Worm (Caenorhabditis elegans) whole organism, L2 larva: ENCODE results near the gene clec-175.

Source experiments
- C34F6.9 ChIP-seq: fragments of 150-350 bp; optimal IDR thresholded peaks from 2 replicates; lab custom pipeline; 2014; ENCODE audit warnings: missing biosample characterization, missing genetic modification characterization
- F13H6.1 ChIP-seq: sonication (generic microtip); optimal IDR thresholded peaks from 2 replicates; lab custom pipeline; 2016; ENCODE audit warnings: missing genetic modification characterization, missing compliant biosample characterization
- Y55F3AM.14 ChIP-seq: fragments of 200-800 bp; sonication (Bioruptor generic); optimal IDR thresholded peaks from 2 replicates; lab custom pipeline; 2018; ENCODE audit warnings: mild to moderate bottlenecking, missing genetic modification characterization, missing compliant biosample characterization
- ZK546.5 ChIP-seq: sonication (generic microtip); optimal IDR thresholded peaks from 2 replicates; lab custom pipeline; 2017; ENCODE audit warnings: missing biosample characterization, missing genetic modification characterization
- aly-2 ChIP-seq: fragments of 150-350 bp; optimal IDR thresholded peaks from 2 replicates; lab custom pipeline; 2014; ENCODE audit warnings: missing biosample characterization, missing genetic modification characterization
- ama-1 ChIP-seq: fragments of 150-350 bp; optimal IDR thresholded peaks from 2 replicates; lab custom pipeline; 2018; ENCODE audit warnings: inconsistent platforms
- blmp-1 ChIP-seq: sonication (generic microtip); optimal IDR thresholded peaks from 2 replicates; lab custom pipeline; 2017; ENCODE audit warnings: missing genetic modification characterization, mild to moderate bottlenecking, missing compliant biosample characterization, antibody characterized with exemption, moderate library complexity; ENCODE audit not compliant: insufficient read depth
- ceh-16 ChIP-seq: fragments of 150-350 bp; optimal IDR thresholded peaks from 2 replicates; lab custom pipeline; 2014; ENCODE audit warnings: missing biosample characterization, missing genetic modification characterization
- ceh-82 ChIP-seq: fragments of 150-350 bp; optimal IDR thresholded peaks from 2 replicates; lab custom pipeline; 2014; ENCODE audit warnings: missing biosample characterization, missing genetic modification characterization
- crh-2 ChIP-seq: sonication (generic microtip); optimal IDR thresholded peaks from 2 replicates; lab custom pipeline; 2017; ENCODE audit warnings: missing biosample characterization, missing genetic modification characterization
- dmd-4 ChIP-seq: sonication (generic microtip); optimal IDR thresholded peaks from 2 replicates; lab custom pipeline; 2017; ENCODE audit warnings: missing biosample characterization, missing genetic modification characterization
- egl-27 ChIP-seq: sonication (generic microtip); optimal IDR thresholded peaks from 3 replicates; lab custom pipeline; 2017; ENCODE audit warnings: missing biosample characterization, missing genetic modification reagents, missing genetic modification characterization
- elt-1 ChIP-seq: fragments of 150-350 bp; optimal IDR thresholded peaks from 2 replicates; lab custom pipeline; 2014; ENCODE audit warnings: missing biosample characterization, missing genetic modification characterization
- elt-3 ChIP-seq: sonication (generic microtip); optimal IDR thresholded peaks from 2 replicates; lab custom pipeline; 2017; ENCODE audit warnings: missing biosample characterization, missing genetic modification characterization
- fos-1 ChIP-seq: fragments of 150-350 bp; optimal IDR thresholded peaks from 2 replicates; lab custom pipeline; 2014; ENCODE audit warnings: missing biosample characterization, missing genetic modification characterization
- gmeb-1 ChIP-seq: fragments of 150-350 bp; optimal IDR thresholded peaks from 2 replicates; lab custom pipeline; 2014; ENCODE audit warnings: missing biosample characterization, missing genetic modification characterization
- lin-11 ChIP-seq: fragments of 150-350 bp; sonication (generic microtip); optimal IDR thresholded peaks from 2 replicates; lab custom pipeline; 2014; ENCODE audit warnings: missing biosample characterization, missing genetic modification characterization, inconsistent platforms, mixed read lengths
- lin-13 ChIP-seq: fragments of 150-350 bp; optimal IDR thresholded peaks from 2 replicates; lab custom pipeline; 2014; ENCODE audit warnings: missing biosample characterization, missing genetic modification reagents, missing genetic modification characterization
- lin-39 ChIP-seq: fragments of 150-350 bp; optimal IDR thresholded peaks from 2 replicates; lab custom pipeline; 2014; ENCODE audit warnings: missing biosample characterization, missing genetic modification reagents, missing genetic modification characterization
- lsy-2 ChIP-seq, 2 experiments: fragments of 150-350 bp in 1 of 2; sonication (generic microtip) in 1 of 2; optimal IDR thresholded peaks; 2 replicates each; lab custom pipeline; 2014 to 2017; ENCODE audit warnings: missing biosample characterization in 2 of 2, missing genetic modification characterization in 2 of 2
- mab-5 ChIP-seq: fragments of 150-350 bp; optimal IDR thresholded peaks from 2 replicates; lab custom pipeline; 2014; ENCODE audit warnings: missing biosample characterization, missing genetic modification characterization
- mbf-1 ChIP-seq: sonication (generic microtip); optimal IDR thresholded peaks from 2 replicates; lab custom pipeline; 2017; ENCODE audit warnings: missing biosample characterization, missing genetic modification characterization
- mdl-1 ChIP-seq, 2 experiments: fragments of 150-350 bp in 1 of 2; sonication (generic microtip) in 1 of 2; optimal IDR thresholded peaks; 2 replicates each; lab custom pipeline; 2017; ENCODE audit warnings: missing biosample characterization in 2 of 2, missing genetic modification characterization in 2 of 2
- nhr-10 ChIP-seq: sonication (generic microtip); optimal IDR thresholded peaks from 2 replicates; lab custom pipeline; 2017; ENCODE audit warnings: missing biosample characterization, missing genetic modification characterization
- nhr-11 ChIP-seq: fragments of 150-350 bp; optimal IDR thresholded peaks from 2 replicates; lab custom pipeline; 2014; ENCODE audit warnings: missing biosample characterization, missing genetic modification characterization
- nhr-12 ChIP-seq: fragments of 150-350 bp; optimal IDR thresholded peaks from 2 replicates; lab custom pipeline; 2014; ENCODE audit warnings: missing biosample characterization, missing genetic modification characterization
- nhr-129 ChIP-seq: fragments of 150-350 bp; optimal IDR thresholded peaks from 2 replicates; lab custom pipeline; 2014; ENCODE audit warnings: missing biosample characterization, missing genetic modification characterization
- nhr-21 ChIP-seq: fragments of 150-350 bp; optimal IDR thresholded peaks from 2 replicates; lab custom pipeline; 2014; ENCODE audit warnings: missing biosample characterization, missing genetic modification characterization
- nhr-23 ChIP-seq: fragments of 150-350 bp; optimal IDR thresholded peaks from 2 replicates; lab custom pipeline; 2014; ENCODE audit warnings: missing biosample characterization, missing genetic modification reagents, missing genetic modification characterization
- nhr-237 ChIP-seq: fragments of 150-350 bp; optimal IDR thresholded peaks from 2 replicates; lab custom pipeline; 2014; ENCODE audit warnings: missing biosample characterization, missing genetic modification characterization
- nhr-25 ChIP-seq: fragments of 150-350 bp; sonication (generic microtip); optimal IDR thresholded peaks from 3 replicates; lab custom pipeline; 2014; ENCODE audit warnings: missing biosample characterization, missing genetic modification characterization
- nhr-6 ChIP-seq: fragments of 150-350 bp; optimal IDR thresholded peaks from 2 replicates; lab custom pipeline; 2014; ENCODE audit warnings: missing biosample characterization, missing genetic modification characterization
- nhr-77 ChIP-seq: fragments of 150-350 bp; optimal IDR thresholded peaks from 2 replicates; lab custom pipeline; 2014; ENCODE audit warnings: missing biosample characterization, missing genetic modification characterization
- peb-1 ChIP-seq: fragments of 150-350 bp; optimal IDR thresholded peaks from 2 replicates; lab custom pipeline; 2014; ENCODE audit warnings: missing biosample characterization, missing genetic modification characterization
- sem-4 ChIP-seq: fragments of 150-350 bp; optimal IDR thresholded peaks from 2 replicates; lab custom pipeline; 2014; ENCODE audit warnings: missing biosample characterization, missing genetic modification reagents, missing genetic modification characterization
- skn-1 ChIP-seq: sonication (generic microtip); optimal IDR thresholded peaks from 2 replicates; lab custom pipeline; 2017; ENCODE audit warnings: missing biosample characterization, missing genetic modification characterization
- sma-3 ChIP-seq: sonication (generic microtip); optimal IDR thresholded peaks from 2 replicates; lab custom pipeline; 2016; ENCODE audit warnings: missing genetic modification reagents, missing genetic modification characterization, missing compliant biosample characterization
- sma-9 ChIP-seq, 2 experiments: fragments of 150-350 bp in 1 of 2; sonication (generic microtip) in 1 of 2; optimal IDR thresholded peaks; 2 replicates each; lab custom pipeline; 2014 to 2016; ENCODE audit warnings: missing genetic modification characterization in 2 of 2, mild to moderate bottlenecking in 1 of 2, missing biosample characterization in 1 of 2, missing compliant biosample characterization in 1 of 2, missing genetic modification reagents in 1 of 2, moderate library complexity in 1 of 2
- snpc-4 ChIP-seq: fragments of 150-350 bp; optimal IDR thresholded peaks from 2 replicates; lab custom pipeline; 2014; ENCODE audit warnings: missing biosample characterization, missing genetic modification characterization
- unc-39 ChIP-seq: fragments of 150-350 bp; optimal IDR thresholded peaks from 2 replicates; lab custom pipeline; 2014; ENCODE audit warnings: missing biosample characterization, missing genetic modification characterization
- unc-55 ChIP-seq: fragments of 150-350 bp; sonication (generic microtip); optimal IDR thresholded peaks from 3 replicates; lab custom pipeline; 2014; ENCODE audit warnings: missing biosample characterization, missing genetic modification reagents, missing genetic modification characterization
- unc-62 ChIP-seq: fragments of 150-350 bp; optimal IDR thresholded peaks from 2 replicates; lab custom pipeline; 2014; ENCODE audit warnings: missing biosample characterization, missing genetic modification reagents, missing genetic modification characterization
- zag-1 ChIP-seq: fragments of 150-350 bp; optimal IDR thresholded peaks from 2 replicates; lab custom pipeline; 2014; ENCODE audit warnings: missing biosample characterization, missing genetic modification characterization
- ztf-1 ChIP-seq: fragments of 200-800 bp; sonication (Bioruptor generic); conservative IDR thresholded peaks from 2 replicates; pipeline ENCODE4 v1.3.6; 2022; ENCODE audit warnings: missing genetic modification characterization, missing compliant biosample characterization
- ztf-11 ChIP-seq: sonication (generic microtip); optimal IDR thresholded peaks from 2 replicates; lab custom pipeline; 2017; ENCODE audit warnings: missing biosample characterization, missing genetic modification characterization
- ztf-4 ChIP-seq: fragments of 150-350 bp; optimal IDR thresholded peaks from 2 replicates; lab custom pipeline; 2014; ENCODE audit warnings: missing biosample characterization, missing genetic modification characterization

The clec-175 gene

DNA sequence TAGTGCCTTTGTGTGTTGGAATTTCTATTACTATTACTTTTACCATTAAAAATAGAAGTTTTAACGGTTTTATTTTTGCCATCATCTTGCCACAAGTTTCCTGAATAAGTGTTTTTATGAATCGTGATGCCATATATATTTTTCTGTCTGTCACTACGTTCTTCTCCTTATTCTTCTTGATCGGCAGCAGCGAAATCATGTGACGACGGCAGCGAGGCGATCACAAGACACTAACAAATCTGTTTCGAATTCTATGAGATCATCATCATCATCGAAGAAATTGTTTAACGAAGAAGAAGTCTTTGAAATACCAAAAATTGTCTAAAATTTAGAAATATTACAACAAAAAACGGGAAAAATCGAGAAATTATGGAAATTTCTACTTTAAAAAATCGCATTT, 19.7 kb upstream of the clec-175 start:
- peak; percentile 77 for TF ChIP-seq nhr-21
- TF ChIP-seq skn-1: no peak
- peak; percentile 39 for TF ChIP-seq gmeb-1 (tag; lab: Kevin White, UChicago)
- peak; percentile 9 for TF ChIP-seq nhr-6
- TF ChIP-seq ztf-4 (tag; lab: Kevin White, UChicago): peak; percentile 24
- TF ChIP-seq lin-11: no peak
- TF ChIP-seq lsy-2 (tag; optimal IDR thresholded peaks at IDR 0.05; lab: Kevin White, UChicago): peak in 1 of 2 experiments; percentile 47
- no peak for TF ChIP-seq nhr-12 (tag; lab: Kevin White, UChicago)
- TF ChIP-seq sma-9 (GFP tag; optimal IDR thresholded peaks at IDR 0.05; lab: Kevin White, UChicago): peak; percentile 75
- TF ChIP-seq sma-9 (tag; optimal IDR thresholded peaks at IDR 0.05; lab: Kevin White, UChicago): no peak
- no peak for TF ChIP-seq ama-1 (lab: Kevin White, UChicago)
- TF ChIP-seq ZK546.5: no peak
- TF ChIP-seq nhr-25 (tag; lab: Kevin White, UChicago): peak; percentile 77
- TF ChIP-seq unc-62 (GFP tag; lab: Kevin White, UChicago): no peak
- TF ChIP-seq lin-39 (tag; lab: Kevin White, UChicago): no peak
- TF ChIP-seq C34F6.9 (tag; lab: Kevin White, UChicago): peak; percentile 20
- TF ChIP-seq nhr-129 (tag; lab: Kevin White, UChicago): peak; percentile 71
- TF ChIP-seq sma-3 (GFP tag; lab: Kevin White, UChicago): peak; percentile 84
- no peak for TF ChIP-seq nhr-237
- TF ChIP-seq crh-2 (tag; lab: Kevin White, UChicago): peak; percentile 23
- TF ChIP-seq ceh-82 (tag; lab: Kevin White, UChicago): no peak
- TF ChIP-seq ceh-16 (tag; lab: Kevin White, UChicago): peak; percentile 83

DNA sequence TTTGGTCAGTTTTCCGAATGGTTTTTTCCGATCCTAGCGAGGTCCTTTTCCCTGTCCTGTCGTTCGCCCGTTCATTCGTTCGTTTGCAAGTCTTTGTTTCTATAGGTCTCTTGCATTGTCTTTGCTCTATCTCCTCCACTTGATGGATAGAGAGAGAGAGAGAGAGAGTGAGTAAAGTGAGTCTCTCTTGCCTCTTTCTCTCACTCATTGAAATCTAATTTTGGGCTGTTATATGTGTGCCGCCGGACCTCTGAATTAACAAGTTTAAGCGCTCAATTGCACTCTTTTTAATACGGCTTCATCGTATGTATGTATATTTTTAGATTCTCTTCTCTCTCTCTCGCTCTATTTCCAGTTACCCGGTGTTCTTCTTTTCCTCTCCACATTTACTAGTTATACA, 18.3 kb upstream of the clec-175 start:
- TF ChIP-seq lin-11: no peak
- TF ChIP-seq nhr-129 (tag; lab: Kevin White, UChicago): peak; percentile 16
- TF ChIP-seq C34F6.9 (tag; lab: Kevin White, UChicago): peak; percentile 36

DNA sequence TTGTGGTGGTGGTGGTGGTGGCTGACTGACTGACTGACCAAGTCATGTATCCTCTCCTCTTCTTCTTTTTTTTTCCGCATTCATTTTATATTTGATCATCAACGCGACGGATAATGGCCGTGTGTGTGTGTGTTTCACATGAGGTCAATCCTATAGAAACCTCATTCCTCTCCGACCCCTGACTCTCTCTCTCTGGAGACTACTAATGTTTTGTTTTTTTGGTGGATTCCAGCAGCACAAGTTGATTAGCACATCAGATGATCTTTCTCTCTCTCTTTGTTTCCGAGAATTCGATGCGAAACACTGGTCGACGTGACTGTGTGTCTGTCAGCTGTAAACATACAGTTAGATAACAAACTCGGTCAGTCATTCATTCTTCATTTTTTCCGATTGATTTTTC, 17.0 kb upstream of the clec-175 start, which contains the start of gene Y24D9A.7:
Gene Y24D9A.7, minus strand, starts transcription at position 46 of the 400 bp plus-strand sequence.
- TF ChIP-seq sma-3 (GFP tag; lab: Kevin White, UChicago) (no peak), ztf-1 (GFP tag; lab: Robert Waterston, UW) (0 out of 2 replicates have a peak, but pooled peaks have one; percentile 67), nhr-25 (tag; lab: Kevin White, UChicago) (no peak), nhr-77 (tag; lab: Kevin White, UChicago) (no peak), ztf-4 (tag; lab: Kevin White, UChicago) (peak; percentile 3), mbf-1 (tag; lab: Kevin White, UChicago) (no peak), C34F6.9 (tag; lab: Kevin White, UChicago) (no peak), aly-2 (no peak), ceh-82 (tag; lab: Kevin White, UChicago) (no peak), lsy-2 (tag; optimal IDR thresholded peaks at IDR 0.05; lab: Kevin White, UChicago) (peak in 1 of 2 experiments; percentile 8), nhr-11 (tag; lab: Kevin White, UChicago) (no peak), peb-1 (tag; lab: Kevin White, UChicago) (no peak), blmp-1 (no peak), nhr-10 (tag; lab: Kevin White, UChicago) (no peak), sem-4 (tag; lab: Kevin White, UChicago) (no peak), egl-27 (tag; lab: Kevin White, UChicago) (no peak), mab-5 (tag; lab: Kevin White, UChicago) (no peak), ama-1 (lab: Kevin White, UChicago) (no peak), lin-11 (no peak), nhr-6 (no peak), lin-13 (GFP tag; lab: Kevin White, UChicago) (no peak), ZK546.5 (no peak), ztf-11 (tag; lab: Kevin White, UChicago) (no peak), gmeb-1 (tag; lab: Kevin White, UChicago) (peak; percentile 17), mdl-1 (tag; optimal IDR thresholded peaks at IDR 0.05; lab: Kevin White, UChicago) (no peak), Y55F3AM.14 (GFP tag; lab: Kevin White, UChicago) (no peak), unc-55 (GFP tag; lab: Kevin White, UChicago) (no peak), nhr-23 (tag; lab: Kevin White, UChicago) (no peak), sma-9 (GFP tag; optimal IDR thresholded peaks at IDR 0.05; lab: Kevin White, UChicago) (peak; percentile 52), sma-9 (tag; optimal IDR thresholded peaks at IDR 0.05; lab: Kevin White, UChicago) (no peak), crh-2 (tag; lab: Kevin White, UChicago) (peak; percentile 55), nhr-21 (peak; percentile 29), unc-62 (GFP tag; lab: Kevin White, UChicago) (no peak), fos-1 (tag; lab: Kevin White, UChicago) (peak; percentile 48), dmd-4 (tag; lab: Kevin White, UChicago) (no peak), F13H6.1 (tag; lab: Kevin White, UChicago) (peak; percentile 13), skn-1 (no peak), nhr-129 (tag; lab: Kevin White, UChicago) (peak; percentile 74), unc-39 (tag; lab: Kevin White, UChicago) (no peak), elt-1 (tag; lab: Kevin White, UChicago) (no peak), zag-1 (tag; lab: Kevin White, UChicago) (no peak), nhr-237 (no peak), lin-39 (tag; lab: Kevin White, UChicago) (no peak), elt-3 (no peak), snpc-4 (tag; lab: Kevin White, UChicago) (no peak), nhr-12 (tag; lab: Kevin White, UChicago) (no peak)
